Worm (Caenorhabditis elegans): ENCODE data around the gene F59E12.1.

Gene F59E12.1

DNA sequence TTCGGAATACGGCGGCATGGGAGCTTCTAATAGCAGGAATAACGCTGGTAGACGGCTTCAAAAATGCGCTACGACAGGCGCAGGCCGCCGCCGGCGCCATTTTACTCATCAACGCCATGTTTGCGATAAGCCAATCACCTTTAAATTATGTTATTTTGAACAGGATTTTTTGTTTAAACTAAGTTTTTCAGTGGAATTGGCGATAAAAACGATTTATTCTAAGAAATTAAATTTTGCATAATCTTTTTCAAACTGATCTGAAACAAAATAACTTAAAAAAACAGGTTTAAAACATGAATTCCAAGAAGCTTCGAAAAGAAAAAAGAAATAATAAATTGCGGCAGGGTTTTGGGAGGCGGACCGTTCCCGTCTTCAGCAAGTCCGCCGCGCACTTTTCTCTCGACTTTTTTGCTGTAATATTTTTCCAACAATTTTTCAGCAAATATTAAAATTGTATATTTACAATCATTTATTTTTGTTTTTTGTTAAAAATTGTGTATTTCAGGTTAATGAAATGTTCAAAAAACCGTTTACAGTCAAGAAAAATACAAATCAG is 37.0 kb downstream of the F59E12.1 start, which contains the start of the genes ndub-5 and eif-2D:
ndub-5 (minus strand) TSS at position 138 of the 556 bp plus-strand sequence.
eif-2D (plus strand) TSS at position 506 of the 556 bp plus-strand sequence.
- TF ChIP-seq unc-39 (tag; optimal IDR thresholded peaks at IDR 0.05) (no peak), gei-8 (GFP tag; optimal IDR thresholded peaks at IDR 0.05) (no peak), mep-1 (tag; optimal IDR thresholded peaks at IDR 0.05) (peak; percentile 5), dpl-1 (GFP tag; optimal IDR thresholded peaks at IDR 0.05) (no peak), unc-62 (GFP tag; optimal IDR thresholded peaks at IDR 0.05 in 1 of 2) (peak in 1 of 2 experiments; percentile 15), unc-62 (tag; optimal IDR thresholded peaks at IDR 0.05) (no peak), aha-1 (tag) (peak; percentile 75), mes-2 (tag; optimal IDR thresholded peaks at IDR 0.05; ENCODE audit: poor library complexity, severe bottlenecking) (peak; percentile 50), lsy-2 (tag; optimal IDR thresholded peaks at IDR 0.05) (peak in 1 of 2 experiments; percentile 37)

DNA sequence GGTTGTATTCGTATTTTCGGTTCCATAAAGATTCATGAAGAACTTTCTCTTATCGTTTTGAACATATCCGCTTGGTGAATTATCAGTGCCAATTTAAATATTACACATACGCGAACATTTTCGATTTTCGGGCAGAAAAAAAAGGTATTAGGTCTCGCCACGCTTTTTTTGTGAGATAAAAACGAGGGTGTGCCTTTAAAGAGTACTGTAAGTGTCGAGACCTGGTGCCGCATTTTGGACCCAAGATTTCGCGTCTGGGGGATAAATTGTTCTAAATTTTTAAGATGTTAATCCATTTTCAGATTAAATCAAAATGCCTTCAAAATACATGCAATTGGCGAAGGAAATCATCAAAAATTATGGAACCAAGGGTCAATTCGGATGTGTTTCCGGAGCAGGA is 39.6 kb downstream of the F59E12.1 start, which contains the start of gene C25H3.3:
C25H3.3 (plus strand) TSS at position 301 of the 400 bp plus-strand sequence.
- TF ChIP-seq aha-1 (tag) = peak; percentile 77
- TF ChIP-seq madf-9 (GFP tag; conservative IDR thresholded peaks at IDR 0.05) = no peak

DNA sequence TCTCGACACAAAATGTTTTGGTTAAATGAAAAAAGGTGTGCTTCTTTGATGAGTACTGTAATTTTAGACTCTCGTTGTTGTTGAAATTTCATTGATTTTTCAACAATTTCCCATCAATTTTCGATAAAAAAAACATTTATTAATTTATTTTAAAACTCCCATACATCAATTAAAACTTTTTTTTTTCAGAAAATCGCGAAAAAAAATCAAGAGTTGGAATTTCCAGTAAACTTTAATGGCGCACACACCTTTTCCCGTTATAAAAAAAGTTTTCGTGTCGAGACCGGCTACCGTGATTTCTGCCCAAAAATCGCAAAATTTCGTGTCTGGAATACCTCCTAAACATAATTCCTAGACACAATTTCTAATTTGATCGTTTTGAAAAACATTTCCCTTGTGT is 40.5 kb downstream of the F59E12.1 start, which contains the start of gene C25H3.14:
C25H3.14 (plus strand) TSS at position 301 of the 400 bp plus-strand sequence.
- TF ChIP-seq dmd-9 (GFP tag; IDR thresholded peaks at IDR 0.05) (no peak), lin-39 (tag; optimal IDR thresholded peaks at IDR 0.05) (no peak), Y105C5A.15 (GFP tag; IDR thresholded peaks at IDR 0.05) (no peak), vab-7 (GFP tag; IDR thresholded peaks at IDR 0.05) (no peak), mxl-3 (GFP tag; optimal IDR thresholded peaks at IDR 0.05) (no peak), hmg-1.1 (GFP tag; IDR thresholded peaks at IDR 0.05) (no peak), F37D6.2 (tag; optimal IDR thresholded peaks at IDR 0.05) (no peak), Y75B8A.6 (GFP tag; IDR thresholded peaks at IDR 0.05) (no peak), saeg-2 (GFP tag; IDR thresholded peaks at IDR 0.05) (no peak), dmd-6 (GFP tag; IDR thresholded peaks at IDR 0.05) (no peak), zip-11 (GFP tag; IDR thresholded peaks at IDR 0.05) (no peak), ZK546.5 (tag; optimal IDR thresholded peaks at IDR 0.05) (no peak), daf-16 (GFP tag; optimal IDR thresholded peaks at IDR 0.05) (no peak), daf-16 (tag; optimal IDR thresholded peaks at IDR 0.05) (no peak), spr-1 (tag; optimal IDR thresholded peaks at IDR 0.05) (no peak), nhr-102 (tag; optimal IDR thresholded peaks at IDR 0.05) (no peak), zag-1 (tag; optimal IDR thresholded peaks at IDR 0.05) (no peak), set-16 (GFP tag; IDR thresholded peaks at IDR 0.05) (no peak), nhr-42 (GFP tag; IDR thresholded peaks at IDR 0.05) (no peak), hlh-30 (tag; optimal IDR thresholded peaks at IDR 0.05; ENCODE audit: insufficient read depth) (no peak)

DNA sequence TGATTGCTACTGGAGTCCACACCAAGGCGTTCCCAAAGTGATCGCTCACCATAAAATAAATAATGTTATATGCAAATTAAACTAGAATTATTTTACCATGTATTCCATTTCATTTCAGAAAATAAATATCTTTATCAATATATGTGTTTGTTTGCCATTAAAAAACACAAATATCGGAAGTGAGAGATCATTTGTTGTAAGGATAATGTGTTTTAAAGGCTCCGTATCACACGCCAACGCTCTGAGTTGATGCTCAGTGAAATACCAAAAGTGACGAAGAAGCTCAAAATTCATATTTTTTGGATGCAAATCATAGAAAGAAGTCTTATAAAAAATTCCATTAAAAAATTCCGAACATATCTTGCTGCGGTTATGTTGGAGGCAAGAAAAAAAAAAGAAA is 41.9 kb downstream of the F59E12.1 start:
- TF ChIP-seq Y75B8A.6 (GFP tag; IDR thresholded peaks at IDR 0.05) = no peak
- TF ChIP-seq unc-62 (GFP tag; optimal IDR thresholded peaks at IDR 0.05 in 1 of 2) = peak in 1 of 2 experiments; percentile 91
- no peak for TF ChIP-seq unc-62 (tag; optimal IDR thresholded peaks at IDR 0.05)

DNA sequence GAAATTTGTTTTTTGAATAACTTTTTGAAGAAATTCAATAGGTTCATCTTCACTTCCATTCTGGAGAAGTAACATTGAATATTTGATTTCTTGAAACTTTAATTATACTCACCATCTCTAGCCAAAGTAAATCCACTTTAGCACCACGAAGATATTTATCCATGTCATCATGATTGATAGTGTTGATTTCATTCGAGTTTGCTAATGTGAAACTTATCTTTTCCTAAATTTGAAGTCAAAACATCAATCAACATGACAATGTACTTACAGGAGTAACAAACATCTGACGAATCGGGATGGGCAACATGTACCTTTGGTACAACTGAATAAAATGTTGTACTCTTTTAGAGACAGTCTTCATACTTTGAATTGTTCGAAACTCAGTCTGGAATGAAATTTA is 43.0 kb downstream of the F59E12.1 start:
- TF ChIP-seq spr-3 (GFP tag; optimal IDR thresholded peaks at IDR 0.05) = no peak
- TF ChIP-seq unc-62 (GFP tag; optimal IDR thresholded peaks at IDR 0.05 in 1 of 2) = peak in 1 of 2 experiments; percentile 62
- TF ChIP-seq unc-62 (tag; optimal IDR thresholded peaks at IDR 0.05) = no peak
- TF ChIP-seq mep-1 (tag; optimal IDR thresholded peaks at IDR 0.05) = no peak
- no peak for TF ChIP-seq dmd-9 (GFP tag; IDR thresholded peaks at IDR 0.05)
- no peak for TF ChIP-seq lir-3 (tag; optimal IDR thresholded peaks at IDR 0.05)
- no peak for TF ChIP-seq T20F7.1 (GFP tag; optimal IDR thresholded peaks at IDR 0.05)
- peak; percentile 56 for TF ChIP-seq aha-1 (tag)
